Worm (Caenorhabditis elegans): ENCODE data around the gene C01G6.9.

Gene C01G6.9

DNA sequence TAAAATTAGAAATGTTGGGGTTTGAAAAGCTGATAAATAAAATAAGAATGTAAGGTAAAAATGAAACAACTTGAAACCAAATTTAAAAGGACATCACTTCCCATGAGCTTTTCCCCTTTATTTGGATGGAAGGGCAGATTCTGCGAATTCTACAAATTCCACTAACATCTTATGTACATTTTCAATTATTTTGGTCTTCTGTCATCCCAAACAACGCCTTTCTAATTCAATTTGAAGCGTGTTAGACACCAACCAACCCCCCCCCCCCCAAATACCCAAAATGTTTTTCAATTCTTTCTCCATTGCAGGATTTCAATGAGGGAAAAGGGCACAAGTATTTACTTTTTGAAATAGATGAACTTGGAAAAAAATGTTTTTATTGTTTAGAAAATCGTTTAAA is 29.9 kb downstream of the C01G6.9 start:
- no peak for TF ChIP-seq C34B4.2 (tag; optimal IDR thresholded peaks at IDR 0.05)
- no peak for TF ChIP-seq tlp-1 (tag; optimal IDR thresholded peaks at IDR 0.05)
- no peak for TF ChIP-seq elt-2 (tag; optimal IDR thresholded peaks at IDR 0.05)
- TF ChIP-seq egl-27 (tag; optimal IDR thresholded peaks at IDR 0.05), result no peak
- no peak for TF ChIP-seq unc-98 (GFP tag; IDR thresholded peaks at IDR 0.05)
- TF ChIP-seq fkh-8 (tag; optimal IDR thresholded peaks at IDR 0.05), result no peak
- no peak for TF ChIP-seq mdl-1 (tag; optimal IDR thresholded peaks at IDR 0.05)
- no peak for TF ChIP-seq irx-1 (tag; optimal IDR thresholded peaks at IDR 0.05)
- no peak for TF ChIP-seq unc-62 (GFP tag; optimal IDR thresholded peaks at IDR 0.05)
- peak; percentile 41 for TF ChIP-seq lin-14 (GFP tag; optimal IDR thresholded peaks at IDR 0.05)
- TF ChIP-seq unc-86 (tag; optimal IDR thresholded peaks at IDR 0.05), result no peak
- TF ChIP-seq C04F5.9 (tag; optimal IDR thresholded peaks at IDR 0.05), result no peak
- peak; percentile 10 for TF ChIP-seq nhr-71 (tag; optimal IDR thresholded peaks at IDR 0.05)

DNA sequence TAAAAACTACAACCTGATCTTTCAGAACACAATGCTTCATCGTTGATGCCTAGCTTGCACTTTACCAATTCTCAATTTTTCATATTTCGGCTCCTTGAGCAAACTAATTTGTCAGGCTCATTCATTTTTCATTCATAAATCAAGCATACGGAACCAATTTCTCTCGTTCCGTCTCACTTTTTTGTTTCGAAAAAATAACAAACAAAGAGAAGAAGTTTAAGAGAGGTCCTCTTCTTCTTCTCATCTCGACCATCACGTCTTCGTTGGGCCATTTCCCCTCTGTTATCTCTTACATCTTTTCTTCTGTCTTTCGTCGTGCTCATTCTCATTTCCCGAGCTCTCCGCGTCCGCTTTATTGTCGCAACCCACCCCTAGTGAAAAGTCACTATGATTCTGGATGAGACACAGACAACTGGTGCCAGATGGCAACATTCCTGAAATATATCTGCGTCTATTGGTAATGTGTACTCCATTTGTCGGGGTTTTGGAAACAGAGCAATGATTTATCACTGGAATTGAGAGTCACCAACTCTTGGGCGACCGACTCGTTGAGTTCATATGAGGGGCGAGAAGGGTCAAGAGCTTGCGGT is 30.8 kb downstream of the C01G6.9 start:
- TF ChIP-seq pag-3 (tag; optimal IDR thresholded peaks at IDR 0.05; ENCODE audit: borderline replicate concordance, insufficient read depth), result peak; percentile 68
- no peak for TF ChIP-seq mdl-1 (tag; optimal IDR thresholded peaks at IDR 0.05)
- peak in 1 of 2 experiments; percentile 46 for TF ChIP-seq lsy-2 (tag; optimal IDR thresholded peaks at IDR 0.05)
- no peak for TF ChIP-seq pax-3 (tag; optimal IDR thresholded peaks at IDR 0.05)
- no peak for TF ChIP-seq ces-1 (GFP tag; optimal IDR thresholded peaks at IDR 0.05)
- TF ChIP-seq nhr-84 (tag; optimal IDR thresholded peaks at IDR 0.05), result no peak
- TF ChIP-seq hlh-4 (tag; optimal IDR thresholded peaks at IDR 0.05), result no peak
- peak; percentile 4 to 22 for TF ChIP-seq efl-1 (optimal IDR thresholded peaks at IDR 0.05)
- no peak for TF ChIP-seq efl-1 (GFP tag; optimal IDR thresholded peaks at IDR 0.05 in 1 of 2)
- TF ChIP-seq mef-2 (tag; optimal IDR thresholded peaks at IDR 0.05), result no peak
- no peak for TF ChIP-seq nhr-76 (tag; optimal IDR thresholded peaks at IDR 0.05)
- TF ChIP-seq C04F5.9 (tag; optimal IDR thresholded peaks at IDR 0.05), result no peak
- no peak for TF ChIP-seq nhr-77 (tag; optimal IDR thresholded peaks at IDR 0.05)
- peak; percentile 17 for TF ChIP-seq irx-1 (tag; optimal IDR thresholded peaks at IDR 0.05)
- no peak for TF ChIP-seq egl-13 (tag; optimal IDR thresholded peaks at IDR 0.05)
- no peak for TF ChIP-seq ztf-11 (tag; optimal IDR thresholded peaks at IDR 0.05)
- TF ChIP-seq nhr-19 (GFP tag; conservative IDR thresholded peaks at IDR 0.05), result 0 out of 2 replicates have a peak, but pooled peaks have one; percentile 32
- no peak for TF ChIP-seq lir-3 (tag; optimal IDR thresholded peaks at IDR 0.05; ENCODE audit: poor library complexity)
- TF ChIP-seq nhr-90 (tag; optimal IDR thresholded peaks at IDR 0.05; ENCODE audit: poor library complexity), result no peak
- no peak for TF ChIP-seq nhr-85 (tag)
- TF ChIP-seq lin-35 (GFP tag; optimal IDR thresholded peaks at IDR 0.05), result peak in 1 of 2 experiments; percentile 21
- no peak for TF ChIP-seq ceh-63 (GFP tag; optimal IDR thresholded peaks at IDR 0.05)
- TF ChIP-seq xbp-1 (tag; optimal IDR thresholded peaks at IDR 0.05), result no peak
- TF ChIP-seq elt-3 (tag; optimal IDR thresholded peaks at IDR 0.05), result no peak
- TF ChIP-seq Y116A8C.19 (tag; optimal IDR thresholded peaks at IDR 0.05; ENCODE audit: borderline replicate concordance), result no peak
- TF ChIP-seq dsc-1 (tag; optimal IDR thresholded peaks at IDR 0.05), result peak; percentile 94
- no peak for TF ChIP-seq sptf-1 (tag; optimal IDR thresholded peaks at IDR 0.05)
- no peak for TF ChIP-seq ceh-8 (GFP tag; optimal IDR thresholded peaks at IDR 0.05)
- TF ChIP-seq unc-30 (tag; optimal IDR thresholded peaks at IDR 0.05), result no peak
- no peak for TF ChIP-seq ceh-88 (GFP tag; IDR thresholded peaks at IDR 0.05)
- TF ChIP-seq lin-39 (tag; optimal IDR thresholded peaks at IDR 0.05), result no peak
- no peak for TF ChIP-seq grh-1 (GFP tag; IDR thresholded peaks at IDR 0.05)
- no peak for TF ChIP-seq lin-15B (tag; optimal IDR thresholded peaks at IDR 0.05)
- peak; percentile 43; the same call in 1 of the 2 replicates for TF ChIP-seq mab-9 (GFP tag; IDR thresholded peaks at IDR 0.05)
- no peak for TF ChIP-seq ceh-82 (tag; optimal IDR thresholded peaks at IDR 0.05)
- TF ChIP-seq tbx-2 (tag; optimal IDR thresholded peaks at IDR 0.05), result peak; percentile 50
- no peak for TF ChIP-seq C34B4.2 (tag; optimal IDR thresholded peaks at IDR 0.05)
- TF ChIP-seq nhr-11 (tag; optimal IDR thresholded peaks at IDR 0.05), result no peak
- no peak for TF ChIP-seq snpc-4 (tag; optimal IDR thresholded peaks at IDR 0.05)
- TF ChIP-seq zip-4 (GFP tag; optimal IDR thresholded peaks at IDR 0.05), result no peak
- no peak for TF ChIP-seq fos-1 (tag; optimal IDR thresholded peaks at IDR 0.05)

Data from whole organism, L1 larva.